Comparison of ENCODE assay signal across 1 fruit fly cellular context in the genomic region with DNA sequence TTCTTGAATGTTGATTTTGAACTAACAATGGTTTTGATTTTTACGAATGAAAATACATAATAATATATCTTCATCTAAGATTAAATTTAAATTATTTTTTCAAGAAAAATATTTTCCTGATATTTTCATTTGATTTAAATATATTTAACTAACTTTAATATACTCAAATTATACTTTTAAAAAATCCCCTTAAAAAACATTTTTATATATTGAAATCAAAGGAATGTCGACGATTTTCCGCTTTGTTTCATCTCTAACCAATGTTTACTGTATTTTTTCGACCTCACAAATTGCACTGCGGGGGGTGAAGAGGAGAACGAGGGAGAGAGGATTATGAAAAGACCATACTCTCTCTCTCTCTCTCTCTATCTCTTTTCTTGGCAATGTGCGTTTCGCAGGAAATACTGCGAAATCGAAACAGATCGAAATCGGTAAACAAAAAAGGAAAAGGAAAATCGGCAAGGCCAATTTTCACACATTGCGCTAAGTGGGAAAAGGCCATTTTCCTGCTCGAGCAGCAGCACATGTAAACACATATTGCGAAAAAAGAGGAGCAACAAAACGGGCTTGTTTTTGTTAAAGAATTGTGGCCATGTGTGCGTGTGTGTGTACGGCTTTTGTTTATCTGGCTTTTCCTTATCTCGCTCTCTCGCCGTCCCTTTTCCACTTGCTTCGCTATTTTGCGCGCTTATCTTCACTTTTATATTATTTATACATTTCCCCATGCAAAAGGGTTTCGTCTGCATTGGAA.
A peak's percentile ranks its signal among the peaks of the same experiment; 100 is the strongest.
TF ChIP-seq lines count a peak whose summit lies in the region.

No protein-coding gene starts in this region.

TF ChIP-seq in whole organism, embryonic, 481 proteins besides CTCF, POLR2A, EP300 and RAD21 (continued from another document):
- TF ChIP-seq lov (optimal IDR thresholded peaks at IDR 0.05; lab: Kevin White, UChicago) (no peak), lov (GFP tag; IDR thresholded peaks at IDR 0.05; lab: Robert Waterston, UW) (0 out of 3 replicates have a peak, but pooled peaks have one; percentile 13), Ssrp (tag; optimal IDR thresholded peaks at IDR 0.05; lab: Kevin White, UChicago) (no peak), CHES-1-like (GFP tag; optimal IDR thresholded peaks at IDR 0.05; lab: Kevin White, UChicago) (no peak), CG31224 (GFP tag; IDR thresholded peaks at IDR 0.05; lab: Robert Waterston, UW) (no peak), HLH4C (GFP tag; IDR thresholded peaks at IDR 0.05; lab: Robert Waterston, UW; ENCODE audit: partially characterized antibody) (no peak), phol (tag; optimal IDR thresholded peaks at IDR 0.05; lab: Kevin White, UChicago) (peak; percentile 32)
